Worm (Caenorhabditis elegans): ENCODE measurements around the gene crh-1.

- no peak for TF ChIP-seq hlh-6 (tag; optimal IDR thresholded peaks at IDR 0.05)
- no peak for TF ChIP-seq unc-3 (GFP tag; conservative IDR thresholded peaks at IDR 0.05)
- TF ChIP-seq unc-3 (tag; optimal IDR thresholded peaks at IDR 0.05) = no peak
- TF ChIP-seq lin-11 (tag; optimal IDR thresholded peaks at IDR 0.05) = no peak
- TF ChIP-seq odd-2 (tag; optimal IDR thresholded peaks at IDR 0.05) = no peak
- no peak for TF ChIP-seq rnt-1 (tag; optimal IDR thresholded peaks at IDR 0.05)
Observed at ce11 chrIII:11703006-11703775, 45.6 kb downstream of the crh-1 start.

Measured in whole organism, late embryonic.